Fruit fly (Drosophila melanogaster) whole organism, larva: ENCODE results near the gene Stip1.

Experiments
- noc ChIP-seq: fragments of 200-800 bp; sonication (Bioruptor generic); optimal IDR thresholded peaks from 3 replicates; lab custom pipeline; 2019; ENCODE audit warnings: missing biosample characterization, mild to moderate bottlenecking, missing genetic modification characterization, moderate library complexity

The Stip1 gene

dm6 chr2L:294452-295362, at the start of gene Stip1, which contains the start of gene U2af38:
Stip1 (plus strand) TSS chr2L:295122.
U2af38 (minus strand) TSS chr2L:294681.
- no peak for TF ChIP-seq noc (tag; lab: Kevin White, UChicago)

- TF ChIP-seq noc (tag; lab: Kevin White, UChicago) = peak; percentile 11
Measured at dm6 chr2L:246656-247340, 48.1 kb upstream of the Stip1 start.

dm6 chr2L:247432-247831, 47.5 kb upstream of the Stip1 start:
- TF ChIP-seq noc (tag; lab: Kevin White, UChicago) = no peak

dm6 chr2L:247845-248473, 47.0 kb upstream of the Stip1 start:
- peak; percentile 92 for TF ChIP-seq noc (tag; lab: Kevin White, UChicago)

- no peak for TF ChIP-seq noc (tag; lab: Kevin White, UChicago)
Measured at dm6 chr2L:248592-248991, 46.3 kb upstream of the Stip1 start.

- no peak for TF ChIP-seq noc (tag; lab: Kevin White, UChicago)
Measured at dm6 chr2L:249048-249825, 45.7 kb upstream of the Stip1 start.

dm6 chr2L:250507-251215, 44.3 kb upstream of the Stip1 start, which contains the start of gene kis:
kis (minus strand) TSS chr2L:250823.
- TF ChIP-seq noc (tag; lab: Kevin White, UChicago) = peak; percentile 24

dm6 chr2L:252174-252573, 42.7 kb upstream of the Stip1 start, which contains the start of gene Rpp30:
Rpp30 (minus strand) TSS chr2L:252373.
- TF ChIP-seq noc (tag; lab: Kevin White, UChicago) = no peak

- TF ChIP-seq noc (tag; lab: Kevin White, UChicago) = peak; percentile 68
Measured at dm6 chr2L:267441-268089, 27.4 kb upstream of the Stip1 start, which contains the start of gene CG17075. CG17075 (minus strand) TSS chr2L:267505.

- no peak for TF ChIP-seq noc (tag; lab: Kevin White, UChicago)
Measured at dm6 chr2L:268788-269187, 26.1 kb upstream of the Stip1 start, which contains the start of gene CG3345. CG3345 (plus strand) TSS chr2L:269088.

dm6 chr2L:271553-271952, 23.4 kb upstream of the Stip1 start, which contains the start of gene Dus1:
Dus1 (minus strand) TSS chr2L:271744.
- TF ChIP-seq noc (tag; lab: Kevin White, UChicago) = no peak

- TF ChIP-seq noc (tag; lab: Kevin White, UChicago) = no peak
Measured at dm6 chr2L:273603-274002, 21.3 kb upstream of the Stip1 start, which contains the start of the genes mbm and CG11555. mbm (minus strand) TSS chr2L:273715. CG11555 (plus strand) TSS chr2L:273836.

- no peak for TF ChIP-seq noc (tag; lab: Kevin White, UChicago)
Measured at dm6 chr2L:277122-277671, 17.7 kb upstream of the Stip1 start, which contains the start of gene smo. smo (plus strand) TSS chr2L:277582.
